Worm (Caenorhabditis elegans) whole organism, midembryonic: ENCODE measurements around the gene srx-121.

Source experiments
- T22C8.4 ChIP-seq: fragments of 200-800 bp; sonication (Bioruptor generic); IDR thresholded peaks from 2 replicates; pipeline ENCODE4 v1.3.6; 2022; ENCODE audit warnings: missing genetic modification characterization, missing compliant biosample characterization
- cog-1 ChIP-seq: sonication (generic microtip); optimal IDR thresholded peaks from 2 replicates; lab custom pipeline; 2016; ENCODE audit warnings: missing genetic modification characterization, missing compliant biosample characterization
- flt-1 ChIP-seq: fragments of 200-800 bp; sonication (Bioruptor generic); IDR thresholded peaks from 2 replicates; pipeline ENCODE4 v1.3.6; 2022; ENCODE audit warnings: missing genetic modification characterization, missing compliant biosample characterization
- klf-2 ChIP-seq: fragments of 200-800 bp; sonication (Bioruptor generic); conservative IDR thresholded peaks from 2 replicates; pipeline ENCODE4 v1.3.6; 2022; ENCODE audit warnings: missing genetic modification reagents, missing genetic modification characterization, missing compliant biosample characterization
- med-1 ChIP-seq: sonication (generic microtip); optimal IDR thresholded peaks from 2 replicates; lab custom pipeline; 2017; ENCODE audit warnings: missing genetic modification characterization, mild to moderate bottlenecking, missing compliant biosample characterization, antibody characterized with exemption, missing genetic modification reagents; ENCODE audit not compliant: insufficient read depth
- ztf-23 ChIP-seq: fragments of 200-800 bp; sonication (Bioruptor generic); IDR thresholded peaks from 2 replicates; pipeline ENCODE4 v1.3.6; 2022; ENCODE audit warnings: missing genetic modification reagents, missing genetic modification characterization, missing compliant biosample characterization
- ztf-29 ChIP-seq: fragments of 200-800 bp; sonication (Bioruptor generic); IDR thresholded peaks from 2 replicates; pipeline ENCODE4 v1.3.6; 2022; ENCODE audit warnings: missing genetic modification reagents, missing genetic modification characterization, missing compliant biosample characterization

- no peak for TF ChIP-seq ztf-23
- TF ChIP-seq T22C8.4 (GFP tag; lab: Robert Waterston, UW) = no peak
- no peak for TF ChIP-seq med-1 (GFP tag; lab: Kevin White, UChicago)
- TF ChIP-seq klf-2 = no peak
- no peak for TF ChIP-seq cog-1 (tag; lab: Kevin White, UChicago)
- TF ChIP-seq flt-1 (GFP tag; lab: Robert Waterston, UW) = no peak
- TF ChIP-seq ztf-29 = no peak
These were observed 39.2 kb downstream of the srx-121 start, which contains the start of gene C17B7.5 for ce11 chrV:3333334-3333733.
